Worm (Caenorhabditis elegans) whole organism, young adult: ENCODE data around the gene rbm-26.

Source experiments
- B0019.2 ChIP-seq: fragments of 200-800 bp; sonication (Bioruptor generic); conservative IDR thresholded peaks from 2 replicates; pipeline ENCODE4 v1.3.6; 2022; ENCODE audit warnings: missing genetic modification reagents, missing genetic modification characterization, missing compliant biosample characterization
- F23B12.7 ChIP-seq: sonication (generic microtip); optimal IDR thresholded peaks from 2 replicates; lab custom pipeline; 2017; ENCODE audit warnings: missing genetic modification characterization, mild to moderate bottlenecking, missing compliant biosample characterization, antibody characterized with exemption, moderate library complexity; ENCODE audit not compliant: insufficient read depth
- F39B2.1 ChIP-seq: fragments of 200-800 bp; sonication (Bioruptor generic); IDR thresholded peaks from 2 replicates; pipeline ENCODE4 v1.3.6; 2022; ENCODE audit warnings: missing genetic modification reagents, missing genetic modification characterization, missing compliant biosample characterization
- K12H6.12 ChIP-seq: fragments of 200-800 bp; sonication (Bioruptor generic); optimal IDR thresholded peaks from 2 replicates; lab custom pipeline; 2018; ENCODE audit warnings: mild to moderate bottlenecking, missing genetic modification characterization, missing compliant biosample characterization
- T07F8.4 ChIP-seq: sonication (generic microtip); optimal IDR thresholded peaks from 2 replicates; lab custom pipeline; 2016; ENCODE audit warnings: mild to moderate bottlenecking, missing genetic modification characterization, moderate library complexity, missing compliant biosample characterization
- Y53G8AR.9 ChIP-seq: fragments of 200-800 bp; sonication (Bioruptor generic); conservative IDR thresholded peaks from 2 replicates; pipeline ENCODE4 v1.3.6; 2022; ENCODE audit warnings: missing genetic modification reagents, missing genetic modification characterization, missing compliant biosample characterization
- Y95B8A.8 ChIP-seq: fragments of 200-800 bp; sonication (Bioruptor generic); IDR thresholded peaks from 2 replicates; pipeline ENCODE4 v1.3.6; 2022; ENCODE audit warnings: missing genetic modification reagents, missing genetic modification characterization, missing compliant biosample characterization
- akir-1 ChIP-seq: fragments of 200-800 bp; sonication (Bioruptor generic); optimal IDR thresholded peaks from 2 replicates; lab custom pipeline; 2018; ENCODE audit warnings: mild to moderate bottlenecking, missing genetic modification characterization, moderate library complexity, missing compliant biosample characterization
- ama-1 ChIP-seq, 3 experiments: fragments of 150-350 bp in 1 of 3; sonication (generic microtip) in 2 of 3; optimal IDR thresholded peaks; 2 replicates each; lab custom pipeline; 2014 to 2018; ENCODE audit warnings: missing biosample characterization in 2 of 3, missing genetic modification characterization in 2 of 3, missing genetic modification reagents in 2 of 3
- aptf-3 ChIP-seq: fragments of 200-800 bp; sonication (Bioruptor generic); IDR thresholded peaks from 2 replicates; pipeline ENCODE4 v1.3.6; 2022; ENCODE audit warnings: missing genetic modification characterization, missing compliant biosample characterization
- atf-7 ChIP-seq: sonication (generic microtip); optimal IDR thresholded peaks from 2 replicates; lab custom pipeline; 2017; ENCODE audit warnings: mild to moderate bottlenecking, missing genetic modification characterization, missing compliant biosample characterization
- attf-3 ChIP-seq: fragments of 200-800 bp; sonication (Bioruptor generic); conservative IDR thresholded peaks from 2 replicates; pipeline ENCODE4 v1.3.6; 2022; ENCODE audit warnings: missing genetic modification reagents, missing genetic modification characterization, missing compliant biosample characterization
- attf-6 ChIP-seq: fragments of 200-800 bp; sonication (Bioruptor generic); IDR thresholded peaks from 2 replicates; pipeline ENCODE4 v1.3.6; 2022; ENCODE audit warnings: missing genetic modification reagents, missing genetic modification characterization, missing compliant biosample characterization
- bed-1 ChIP-seq: fragments of 200-800 bp; sonication (Bioruptor generic); IDR thresholded peaks from 2 replicates; pipeline ENCODE4 v1.3.6; 2022; ENCODE audit warnings: missing genetic modification reagents, missing genetic modification characterization, missing compliant biosample characterization
- cebp-1 ChIP-seq, 2 experiments: fragments of 200-800 bp in 1 of 2; sonication (Bioruptor generic) in 1 of 2; sonication (generic microtip) in 1 of 2; IDR thresholded peaks in 1 of 2; optimal IDR thresholded peaks in 1 of 2; 2 replicates each; pipeline versions ENCODE4 v1.3.6 to Lab custom; 2017 to 2022; ENCODE audit warnings: missing compliant biosample characterization in 2 of 2, missing genetic modification characterization in 2 of 2, mild to moderate bottlenecking in 1 of 2, missing genetic modification reagents in 1 of 2, moderate library complexity in 1 of 2
- ceh-40 ChIP-seq: fragments of 200-800 bp; sonication (Bioruptor generic); IDR thresholded peaks from 2 replicates; pipeline ENCODE4 v1.3.6; 2022; ENCODE audit warnings: missing genetic modification characterization, missing compliant biosample characterization
- ceh-91 ChIP-seq: fragments of 200-800 bp; sonication (Bioruptor generic); IDR thresholded peaks from 2 replicates; pipeline ENCODE4 v1.3.6; 2022; ENCODE audit warnings: missing genetic modification reagents, missing genetic modification characterization, missing compliant biosample characterization
- chd-7 ChIP-seq: sonication (generic microtip); optimal IDR thresholded peaks from 2 replicates; lab custom pipeline; 2016; ENCODE audit warnings: mild to moderate bottlenecking, missing genetic modification characterization, moderate library complexity, missing compliant biosample characterization
- dox-1 ChIP-seq: fragments of 200-800 bp; sonication (Bioruptor generic); IDR thresholded peaks from 2 replicates; pipeline ENCODE4 v1.3.6; 2022; ENCODE audit warnings: missing genetic modification reagents, missing genetic modification characterization, missing compliant biosample characterization
- dpl-1 ChIP-seq: fragments of 150-350 bp; optimal IDR thresholded peaks from 2 replicates; lab custom pipeline; 2014; ENCODE audit warnings: missing biosample characterization, missing genetic modification reagents, missing genetic modification characterization
- egrh-3 ChIP-seq: fragments of 200-800 bp; sonication (Bioruptor generic); IDR thresholded peaks from 2 replicates; pipeline ENCODE4 v1.3.6; 2022; ENCODE audit warnings: missing genetic modification reagents, missing genetic modification characterization, missing compliant biosample characterization
- him-1 ChIP-seq: sonication (generic microtip); optimal IDR thresholded peaks from 2 replicates; lab custom pipeline; 2016; ENCODE audit warnings: missing genotype, missing genetic modification reagents, missing genetic modification characterization, missing compliant biosample characterization
- hmg-1.2 ChIP-seq: fragments of 200-800 bp; sonication (Bioruptor generic); IDR thresholded peaks from 2 replicates; pipeline ENCODE4 v1.3.6; 2022; ENCODE audit warnings: missing genetic modification reagents, missing genetic modification characterization, missing compliant biosample characterization
- hmg-20 ChIP-seq: fragments of 200-800 bp; sonication (Bioruptor generic); IDR thresholded peaks from 2 replicates; pipeline ENCODE4 v1.3.6; 2022; ENCODE audit warnings: missing genetic modification reagents, missing genetic modification characterization, missing compliant biosample characterization
- hrde-1 ChIP-seq: sonication (generic microtip); optimal IDR thresholded peaks from 2 replicates; lab custom pipeline; 2016; ENCODE audit warnings: missing genetic modification characterization, mild to moderate bottlenecking, missing compliant biosample characterization, moderate library complexity, missing genotype, missing genetic modification reagents, borderline replicate concordance
- lag-1 ChIP-seq: fragments of 200-800 bp; sonication (Bioruptor generic); IDR thresholded peaks from 2 replicates; pipeline ENCODE4 v1.3.6; 2022; ENCODE audit warnings: missing genetic modification reagents, missing genetic modification characterization, missing compliant biosample characterization
- lin-35 ChIP-seq, 3 experiments: fragments of 150-350 bp in 2 of 3; sonication (generic microtip) in 1 of 3; optimal IDR thresholded peaks; 2 replicates each; lab custom pipeline; 2014 to 2018; ENCODE audit warnings: missing biosample characterization in 3 of 3, missing genetic modification characterization in 3 of 3, missing genetic modification reagents in 3 of 3
- lsl-1 ChIP-seq: fragments of 200-800 bp; sonication (Bioruptor generic); optimal IDR thresholded peaks from 2 replicates; lab custom pipeline; 2018; ENCODE audit warnings: mild to moderate bottlenecking, missing genetic modification characterization, moderate library complexity, missing compliant biosample characterization
- madf-3 ChIP-seq: fragments of 200-800 bp; sonication (Bioruptor generic); IDR thresholded peaks from 2 replicates; pipeline ENCODE4 v1.3.6; 2022; ENCODE audit warnings: missing genetic modification reagents, missing genetic modification characterization, missing compliant biosample characterization
- mes-4 ChIP-seq: sonication (generic microtip); optimal IDR thresholded peaks from 2 replicates; lab custom pipeline; 2016; ENCODE audit warnings: missing genotype, missing genetic modification characterization, missing compliant biosample characterization
- mxl-1 ChIP-seq: sonication (generic microtip); optimal IDR thresholded peaks from 2 replicates; lab custom pipeline; 2016; ENCODE audit warnings: missing genetic modification characterization, missing compliant biosample characterization
- nhr-179 ChIP-seq: sonication (generic microtip); optimal IDR thresholded peaks from 2 replicates; lab custom pipeline; 2016; ENCODE audit warnings: mild to moderate bottlenecking, missing genetic modification characterization, missing compliant biosample characterization
- nhr-90 ChIP-seq: sonication (generic microtip); optimal IDR thresholded peaks from 2 replicates; lab custom pipeline; 2016; ENCODE audit warnings: missing genotype, mild to moderate bottlenecking, missing genetic modification characterization, missing compliant biosample characterization
- rcor-1 ChIP-seq: fragments of 200-800 bp; sonication (Bioruptor generic); IDR thresholded peaks from 2 replicates; pipeline ENCODE4 v1.3.6; 2022; ENCODE audit warnings: missing genetic modification reagents, missing genetic modification characterization, missing compliant biosample characterization
- rec-8 ChIP-seq, 2 experiments: sonication (generic microtip); optimal IDR thresholded peaks; 2 replicates each; lab custom pipeline; 2016; ENCODE audit warnings: mild to moderate bottlenecking in 2 of 2, missing genetic modification characterization in 2 of 2, missing genetic modification reagents in 2 of 2, missing genotype in 2 of 2, missing biosample characterization in 1 of 2, missing compliant biosample characterization in 1 of 2, moderate library complexity in 1 of 2
- sdz-38 ChIP-seq: sonication (generic microtip); optimal IDR thresholded peaks from 2 replicates; lab custom pipeline; 2016; ENCODE audit warnings: missing genotype, missing genetic modification characterization, missing compliant biosample characterization
- snpc-1.1 ChIP-seq: sonication (generic microtip); optimal IDR thresholded peaks from 2 replicates; lab custom pipeline; 2017; ENCODE audit warnings: missing genetic modification characterization, mild to moderate bottlenecking, missing compliant biosample characterization, antibody characterized with exemption, moderate library complexity, missing genotype, missing genetic modification reagents; ENCODE audit not compliant: insufficient read depth
- snpc-3.4 ChIP-seq: sonication (generic microtip); optimal IDR thresholded peaks from 2 replicates; lab custom pipeline; 2017; ENCODE audit warnings: missing genetic modification characterization, mild to moderate bottlenecking, missing compliant biosample characterization, antibody characterized with exemption, moderate library complexity, missing genotype, missing genetic modification reagents
- snpc-4 ChIP-seq, 5 experiments: fragments of 150-350 bp in 1 of 5; sonication (generic microtip) in 4 of 5; optimal IDR thresholded peaks; 2 replicates each; lab custom pipeline; 2014 to 2018; ENCODE audit warnings: missing genetic modification characterization in 5 of 5, missing biosample characterization in 3 of 5, antibody characterized with exemption in 2 of 5, mild to moderate bottlenecking in 2 of 5, missing compliant biosample characterization in 2 of 5, missing genotype in 2 of 5, moderate library complexity in 2 of 5, missing genetic modification reagents in 1 of 5
- sptf-2 ChIP-seq: fragments of 200-800 bp; sonication (Bioruptor generic); optimal IDR thresholded peaks from 2 replicates; lab custom pipeline; 2018; ENCODE audit warnings: mild to moderate bottlenecking, missing genetic modification characterization, missing compliant biosample characterization
- tbp1 ChIP-seq: fragments of 200-800 bp; sonication (Bioruptor generic); optimal IDR thresholded peaks from 2 replicates; lab custom pipeline; 2018; ENCODE audit warnings: mild to moderate bottlenecking, missing genetic modification characterization, missing compliant biosample characterization
- tlf-1 ChIP-seq: fragments of 200-800 bp; sonication (Bioruptor generic); optimal IDR thresholded peaks from 2 replicates; lab custom pipeline; 2018; ENCODE audit warnings: mild to moderate bottlenecking, missing genetic modification characterization, missing compliant biosample characterization
- unc-62 ChIP-seq: fragments of 150-350 bp; optimal IDR thresholded peaks from 2 replicates; lab custom pipeline; 2014; ENCODE audit warnings: missing biosample characterization, missing genetic modification reagents, missing genetic modification characterization
- zfh-2 ChIP-seq: fragments of 200-800 bp; sonication (Bioruptor generic); conservative IDR thresholded peaks from 2 replicates; pipeline ENCODE4 v1.3.6; 2022; ENCODE audit warnings: missing genetic modification reagents, missing genetic modification characterization, missing compliant biosample characterization
- ztf-28 ChIP-seq: fragments of 200-800 bp; sonication (Bioruptor generic); IDR thresholded peaks from 2 replicates; pipeline ENCODE4 v1.3.6; 2022; ENCODE audit warnings: missing genetic modification reagents, missing genetic modification characterization, missing compliant biosample characterization

Gene rbm-26

DNA sequence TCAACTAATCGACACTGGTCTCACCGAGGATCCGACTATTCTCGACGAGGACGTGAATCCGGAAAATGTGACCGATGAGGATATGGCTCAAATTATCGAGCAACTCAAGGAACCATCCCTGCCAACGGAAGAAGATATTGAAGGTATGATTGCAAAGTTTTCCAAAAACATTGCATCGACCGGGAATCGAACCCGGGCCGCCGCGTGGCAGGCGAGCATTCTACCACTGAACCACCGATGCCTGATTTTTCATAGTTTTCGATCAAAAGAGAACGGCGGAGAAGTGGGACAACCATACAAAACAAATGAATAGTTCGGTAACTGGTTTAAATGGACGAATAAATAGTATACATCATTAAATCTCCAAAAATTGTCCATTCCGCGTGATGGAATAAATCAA, 50.5 kb downstream of the rbm-26 start:
- TF ChIP-seq ztf-28 (GFP tag; lab: Robert Waterston, UW) (no peak), T07F8.4 (tag; lab: Kevin White, UChicago) (peak; percentile 51), dox-1 (GFP tag; lab: Robert Waterston, UW) (peak; percentile 55), him-1 (tag; lab: Kevin White, UChicago) (peak; percentile 78), K12H6.12 (tag; lab: Kevin White, UChicago) (no peak), sptf-2 (GFP tag; lab: Kevin White, UChicago) (no peak), unc-62 (GFP tag; lab: Kevin White, UChicago) (no peak), B0019.2 (GFP tag; lab: Robert Waterston, UW) (no peak), nhr-90 (tag; lab: Kevin White, UChicago) (peak; percentile 50), chd-7 (tag; lab: Kevin White, UChicago) (peak; percentile 71), hrde-1 (tag; lab: Kevin White, UChicago) (peak; percentile 21), tlf-1 (GFP tag; lab: Kevin White, UChicago) (no peak), zfh-2 (GFP tag; lab: Robert Waterston, UW) (peak; percentile 37; the same call in 1 of the 2 replicates), aptf-3 (GFP tag; lab: Robert Waterston, UW) (0 out of 2 replicates have a peak, but pooled peaks have one; percentile 14), sdz-38 (tag; lab: Kevin White, UChicago) (no peak), F23B12.7 (tag; lab: Kevin White, UChicago) (peak; percentile 80), dpl-1 (GFP tag; lab: Kevin White, UChicago) (no peak), F39B2.1 (GFP tag; lab: Robert Waterston, UW) (no peak), ceh-91 (GFP tag; lab: Robert Waterston, UW) (no peak), cebp-1 (GFP tag; IDR thresholded peaks at IDR 0.05; lab: Robert Waterston, UW) (no peak), cebp-1 (tag; optimal IDR thresholded peaks at IDR 0.05; lab: Kevin White, UChicago) (peak; percentile 31), egrh-3 (GFP tag; lab: Robert Waterston, UW) (peak; percentile 36; the same call in 1 of the 2 replicates), ceh-40 (GFP tag; lab: Robert Waterston, UW) (0 out of 2 replicates have a peak, but pooled peaks have one; percentile 50), mes-4 (no peak), hmg-20 (GFP tag; lab: Robert Waterston, UW) (no peak), madf-3 (GFP tag; lab: Robert Waterston, UW) (no peak), mxl-1 (tag; lab: Kevin White, UChicago) (no peak), rec-8 (tag; optimal IDR thresholded peaks at IDR 0.05; lab: Kevin White, UChicago) (peak in 1 of 2 experiments; percentile 43), attf-6 (GFP tag; lab: Robert Waterston, UW) (no peak), snpc-3.4 (tag; lab: Kevin White, UChicago) (peak; percentile 64), snpc-4 (GFP tag; optimal IDR thresholded peaks at IDR 0.05; lab: Kevin White, UChicago) (peak; percentile 44), snpc-4 (tag; optimal IDR thresholded peaks at IDR 0.05; lab: Kevin White, UChicago) (peak in 3 of 4 experiments; percentile 43 to 54 (median 52)), lin-35 (GFP tag; optimal IDR thresholded peaks at IDR 0.05; lab: Kevin White, UChicago) (no peak), hmg-1.2 (GFP tag; lab: Robert Waterston, UW) (peak; percentile 72), akir-1 (GFP tag; lab: Kevin White, UChicago) (no peak), nhr-179 (no peak), lsl-1 (GFP tag; lab: Kevin White, UChicago) (peak; percentile 51), lag-1 (GFP tag; lab: Robert Waterston, UW) (no peak), atf-7 (tag; lab: Kevin White, UChicago) (peak; percentile 29), rcor-1 (GFP tag; lab: Robert Waterston, UW) (0 out of 2 replicates have a peak, but pooled peaks have one; percentile 19), ama-1 (optimal IDR thresholded peaks at IDR 0.05; lab: Kevin White, UChicago) (no peak), ama-1 (GFP tag; optimal IDR thresholded peaks at IDR 0.05; lab: Kevin White, UChicago) (peak in 1 of 2 experiments; percentile 48), attf-3 (GFP tag; lab: Robert Waterston, UW) (0 out of 2 replicates have a peak, but pooled peaks have one; percentile 24), Y95B8A.8 (GFP tag; lab: Robert Waterston, UW) (0 out of 2 replicates have a peak, but pooled peaks have one; percentile 21), bed-1 (no peak), snpc-1.1 (peak; percentile 7), tbp1 (GFP tag; lab: Kevin White, UChicago) (peak; percentile 90), Y53G8AR.9 (GFP tag; lab: Robert Waterston, UW) (no peak; the same call in 1 of the 2 replicates)
